Fruit fly (Drosophila melanogaster): ENCODE data around the gene CG10077.

The CG10077 gene

dm6 chr3L:6977391-6977790 lies 21.7 kb upstream of the CG10077 start (continued):
- TF ChIP-seq Hsf (GFP tag; optimal IDR thresholded peaks at IDR 0.05) (no peak), Blimp-1 (GFP tag; optimal IDR thresholded peaks at IDR 0.05) (peak; percentile 72), trh (GFP tag; optimal IDR thresholded peaks at IDR 0.05) (peak; percentile 43), CG1233 (GFP tag; optimal IDR thresholded peaks at IDR 0.05) (peak; percentile 19), onecut (GFP tag; IDR thresholded peaks at IDR 0.05) (0 out of 2 replicates have a peak, but pooled peaks have one; percentile 12), crc (GFP tag; optimal IDR thresholded peaks at IDR 0.05) (no peak), Med (GFP tag) (peak; percentile 43), CG4730 (GFP tag; IDR thresholded peaks at IDR 0.05) (no peak; the same call in 1 of the 2 replicates), gsb-n (tag; optimal IDR thresholded peaks at IDR 0.05) (peak; percentile 53), CG3726 (GFP tag; IDR thresholded peaks at IDR 0.05) (no peak), CG33213 (GFP tag; optimal IDR thresholded peaks at IDR 0.05) (no peak), CG5180 (GFP tag; optimal IDR thresholded peaks at IDR 0.05) (peak; percentile 36), CG2678 (tag; optimal IDR thresholded peaks at IDR 0.05) (peak; percentile 66), MESR4 (GFP tag; optimal IDR thresholded peaks at IDR 0.05) (no peak), Vsx1 (GFP tag; optimal IDR thresholded peaks at IDR 0.05) (peak; percentile 35), CG13287 (GFP tag; IDR thresholded peaks at IDR 0.05; ENCODE audit: partially characterized antibody) (no peak), peb (GFP tag; IDR thresholded peaks at IDR 0.05) (no peak), CG2712 (tag; optimal IDR thresholded peaks at IDR 0.05) (peak; percentile 72), pfk (GFP tag; optimal IDR thresholded peaks at IDR 0.05) (no peak), ab (GFP tag; optimal IDR thresholded peaks at IDR 0.05) (no peak), CG6683 (GFP tag; optimal IDR thresholded peaks at IDR 0.05) (no peak), pan (optimal IDR thresholded peaks at IDR 0.05) (no peak), pan (GFP tag; optimal IDR thresholded peaks at IDR 0.05 in 1 of 2, IDR thresholded peaks at IDR 0.05 in 1 of 2) (peak in 1 of 2 experiments; percentile 61), Atf-2 (GFP tag; optimal IDR thresholded peaks at IDR 0.05) (no peak), CG4820 (GFP tag; optimal IDR thresholded peaks at IDR 0.05) (peak; percentile 31), dysf (GFP tag; IDR thresholded peaks at IDR 0.05) (peak; percentile 64; the same call in 2 of the 3 replicates), CG15696 (tag; optimal IDR thresholded peaks at IDR 0.05) (no peak), Oaz (GFP tag; IDR thresholded peaks at IDR 0.05) (no peak), CkIIα-i1 (GFP tag; IDR thresholded peaks at IDR 0.05) (no peak), az2 (GFP tag; optimal IDR thresholded peaks at IDR 0.05) (peak; percentile 46), CG12219 (GFP tag; optimal IDR thresholded peaks at IDR 0.05) (peak; percentile 21), vfl (GFP tag; optimal IDR thresholded peaks at IDR 0.05) (no peak), dimm (GFP tag; IDR thresholded peaks at IDR 0.05) (peak; percentile 36; the same call in 1 of the 2 replicates), Drgx (GFP tag; IDR thresholded peaks at IDR 0.05) (peak; percentile 85), CG10209 (GFP tag; optimal IDR thresholded peaks at IDR 0.05) (peak; percentile 31), CG9797 (GFP tag; optimal IDR thresholded peaks at IDR 0.05) (no peak), Scr (GFP tag; IDR thresholded peaks at IDR 0.05; ENCODE audit: partially characterized antibody) (no peak), CG8478 (optimal IDR thresholded peaks at IDR 0.05) (no peak), MTF-1 (GFP tag; optimal IDR thresholded peaks at IDR 0.05; ENCODE audit: borderline replicate concordance) (peak; percentile 31), caup (GFP tag; optimal IDR thresholded peaks at IDR 0.05; ENCODE audit: severe bottlenecking) (peak; percentile 44), insv (GFP tag; optimal IDR thresholded peaks at IDR 0.05) (no peak), ftz-f1 (GFP tag; optimal IDR thresholded peaks at IDR 0.05) (no peak), Sry-β (GFP tag; optimal IDR thresholded peaks at IDR 0.05) (no peak), Atf3 (GFP tag; optimal IDR thresholded peaks at IDR 0.05) (no peak), CG8765 (GFP tag; IDR thresholded peaks at IDR 0.05) (no peak), CG12744 (GFP tag; optimal IDR thresholded peaks at IDR 0.05) (no peak), slou (GFP tag; optimal IDR thresholded peaks at IDR 0.05) (no peak), Neu2 (GFP tag; optimal IDR thresholded peaks at IDR 0.05; ENCODE audit: borderline replicate concordance) (no peak), HmgD (GFP tag; optimal IDR thresholded peaks at IDR 0.05) (no peak), stc (GFP tag; IDR thresholded peaks at IDR 0.05) (peak; percentile 22; the same call in 1 of the 2 replicates), CG2202 (tag; optimal IDR thresholded peaks at IDR 0.05) (no peak)

Measured in whole organism, embryonic.